Worm (Caenorhabditis elegans): ENCODE results near the gene C05D12.1.

- TF ChIP-seq dao-5 (tag; optimal IDR thresholded peaks at IDR 0.05) (no peak), W03F9.2 (tag; optimal IDR thresholded peaks at IDR 0.05) (no peak)
These were observed 27.6 kb upstream of the C05D12.1 start for ce11 chrII:11443128-11443527.
